Worm (Caenorhabditis elegans) whole organism, late embryonic: ENCODE measurements around the gene far-5.

Source experiments
- C08G9.2 ChIP-seq: sonication (generic microtip); optimal IDR thresholded peaks from 2 replicates; lab custom pipeline; 2016; ENCODE audit warnings: mild to moderate bottlenecking, missing genetic modification characterization, moderate library complexity, missing compliant biosample characterization
- F13H6.1 ChIP-seq: sonication (generic microtip); optimal IDR thresholded peaks from 2 replicates; lab custom pipeline; 2016; ENCODE audit warnings: missing genetic modification characterization, missing compliant biosample characterization
- ceh-2 ChIP-seq: sonication (generic microtip); optimal IDR thresholded peaks from 2 replicates; lab custom pipeline; 2016; ENCODE audit warnings: missing genotype, missing genetic modification characterization, missing compliant biosample characterization
- ceh-45 ChIP-seq: fragments of 200-800 bp; sonication (Bioruptor generic); IDR thresholded peaks from 2 replicates; pipeline ENCODE4 v1.3.6; 2022; ENCODE audit warnings: missing genetic modification reagents, missing genetic modification characterization, missing compliant biosample characterization
- ceh-48 ChIP-seq: sonication (generic microtip); optimal IDR thresholded peaks from 2 replicates; lab custom pipeline; 2016; ENCODE audit warnings: missing genetic modification characterization, inconsistent platforms, missing compliant biosample characterization
- ets-4 ChIP-seq: sonication (generic microtip); optimal IDR thresholded peaks from 2 replicates; lab custom pipeline; 2016; ENCODE audit warnings: missing genetic modification characterization, missing compliant biosample characterization
- fkh-10 ChIP-seq: fragments of 150-350 bp; optimal IDR thresholded peaks from 2 replicates; lab custom pipeline; 2014; ENCODE audit warnings: missing biosample characterization, missing genetic modification reagents, missing genetic modification characterization
- madf-2 ChIP-seq: sonication (generic microtip); optimal IDR thresholded peaks from 2 replicates; lab custom pipeline; 2017; ENCODE audit warnings: missing genetic modification characterization, missing compliant biosample characterization
- pag-3 ChIP-seq: sonication (generic microtip); optimal IDR thresholded peaks from 2 replicates; lab custom pipeline; 2016; ENCODE audit warnings: missing compliant biosample characterization, missing genetic modification characterization, borderline replicate concordance
- pha-4 ChIP-seq: fragments of 150-350 bp; optimal IDR thresholded peaks from 2 replicates; lab custom pipeline; 2018; ENCODE audit warnings: missing biosample characterization, missing genetic modification reagents, missing genetic modification characterization
- sdc-2 ChIP-seq: sonication (generic microtip); optimal IDR thresholded peaks from 2 replicates; lab custom pipeline; 2016; ENCODE audit warnings: missing genotype, missing genetic modification characterization, missing compliant biosample characterization
- tbx-7 ChIP-seq: sonication (generic microtip); optimal IDR thresholded peaks from 2 replicates; lab custom pipeline; 2016; ENCODE audit warnings: missing genotype, missing genetic modification characterization, missing compliant biosample characterization
- zip-5 ChIP-seq: sonication (generic microtip); optimal IDR thresholded peaks from 2 replicates; lab custom pipeline; 2016; ENCODE audit warnings: missing genetic modification characterization, missing compliant biosample characterization

- no peak for TF ChIP-seq ceh-48 (tag; lab: Kevin White, UChicago)
- no peak for TF ChIP-seq F13H6.1 (tag; lab: Kevin White, UChicago)
- no peak for TF ChIP-seq sdc-2
- TF ChIP-seq ceh-2 (tag; lab: Kevin White, UChicago) = no peak
- no peak for TF ChIP-seq pag-3 (tag; lab: Kevin White, UChicago)
- TF ChIP-seq pha-4 (tag; lab: Kevin White, UChicago) = no peak
- no peak for TF ChIP-seq ceh-45 (GFP tag; lab: Robert Waterston, UW)
- TF ChIP-seq zip-5 (tag; lab: Kevin White, UChicago) = no peak
- TF ChIP-seq C08G9.2 (tag; lab: Kevin White, UChicago) = no peak
- no peak for TF ChIP-seq fkh-10 (GFP tag; lab: Kevin White, UChicago)
- no peak for TF ChIP-seq ets-4 (tag; lab: Kevin White, UChicago)
- no peak for TF ChIP-seq madf-2
- TF ChIP-seq tbx-7 (tag; lab: Kevin White, UChicago) = no peak
Measured at ce11 chrV:13011904-13012303, 16.5 kb downstream of the far-5 start.
